Worm (Caenorhabditis elegans): ENCODE measurements around the gene F31D5.7.
"Not testable (repeated sequence)": the region's sequence is repeated elsewhere in the genome, so short reads cannot be mapped to it uniquely, and the experiment has no call there.

ce11 chrII:4168404-4168803 lies 42.8 kb upstream of the F31D5.7 start, which contains the start of gene R03H10.4:
- TF ChIP-seq unc-62 (GFP tag; optimal IDR thresholded peaks at IDR 0.05); nhr-11 (tag; optimal IDR thresholded peaks at IDR 0.05); peb-1 (tag; optimal IDR thresholded peaks at IDR 0.05); ztf-11 (tag; optimal IDR thresholded peaks at IDR 0.05); ama-1 (optimal IDR thresholded peaks at IDR 0.05): not testable (repeated sequence)
